Worm (Caenorhabditis elegans) whole organism, L3 larva: ENCODE results near the gene C35A5.5.

Source experiments
- R02D3.7 ChIP-seq: fragments of 150-350 bp; optimal IDR thresholded peaks from 2 replicates; lab custom pipeline; 2014; ENCODE audit warnings: missing biosample characterization, missing genetic modification characterization
- aly-2 ChIP-seq: fragments of 150-350 bp; optimal IDR thresholded peaks from 2 replicates; lab custom pipeline; 2014; ENCODE audit warnings: missing biosample characterization, missing genetic modification characterization
- ama-1 ChIP-seq: fragments of 150-350 bp; optimal IDR thresholded peaks from 2 replicates; lab custom pipeline; 2018
- ceh-16 ChIP-seq: sonication (generic microtip); optimal IDR thresholded peaks from 2 replicates; lab custom pipeline; 2017; ENCODE audit warnings: missing biosample characterization, missing genetic modification characterization
- ceh-28 ChIP-seq: fragments of 150-350 bp; optimal IDR thresholded peaks from 2 replicates; lab custom pipeline; 2014; ENCODE audit warnings: missing biosample characterization, missing genetic modification reagents, missing genetic modification characterization
- ceh-9 ChIP-seq: sonication (generic microtip); optimal IDR thresholded peaks from 2 replicates; lab custom pipeline; 2018; ENCODE audit warnings: missing biosample characterization, missing genetic modification characterization
- daf-12 ChIP-seq: fragments of 150-350 bp; optimal IDR thresholded peaks from 2 replicates; lab custom pipeline; 2014; ENCODE audit warnings: missing biosample characterization, missing genetic modification reagents, missing genetic modification characterization
- egl-27 ChIP-seq: sonication (generic microtip); optimal IDR thresholded peaks from 4 replicates; lab custom pipeline; 2017; ENCODE audit warnings: missing biosample characterization, missing genetic modification reagents, missing genetic modification characterization
- egl-5 ChIP-seq: fragments of 150-350 bp; optimal IDR thresholded peaks from 2 replicates; lab custom pipeline; 2017; ENCODE audit warnings: missing biosample characterization, missing genetic modification reagents, missing genetic modification characterization, inconsistent platforms
- elt-1 ChIP-seq: fragments of 150-350 bp; optimal IDR thresholded peaks from 2 replicates; lab custom pipeline; 2014; ENCODE audit warnings: missing biosample characterization, missing genetic modification characterization
- elt-2 ChIP-seq: sonication (generic microtip); optimal IDR thresholded peaks from 2 replicates; lab custom pipeline; 2016; ENCODE audit warnings: missing genetic modification reagents, mild to moderate bottlenecking, missing genetic modification characterization, missing compliant biosample characterization
- elt-3 ChIP-seq, 3 experiments: fragments of 150-350 bp in 1 of 3; sonication (generic microtip) in 2 of 3; optimal IDR thresholded peaks; 2 replicates in 2 of 3; 4 replicates in 1 of 3; lab custom pipeline; 2014 to 2017; ENCODE audit warnings: missing biosample characterization in 3 of 3, missing genetic modification characterization in 3 of 3
- eor-1 ChIP-seq, 2 experiments: fragments of 150-350 bp; optimal IDR thresholded peaks; 2 replicates each; lab custom pipeline; 2014 to 2018; ENCODE audit warnings: missing biosample characterization in 2 of 2, missing genetic modification characterization in 2 of 2
- fkh-10 ChIP-seq: sonication (generic microtip); optimal IDR thresholded peaks from 2 replicates; lab custom pipeline; 2017; ENCODE audit warnings: missing biosample characterization, missing genetic modification reagents, missing genetic modification characterization
- fkh-2 ChIP-seq: fragments of 150-350 bp; optimal IDR thresholded peaks from 2 replicates; lab custom pipeline; 2014; ENCODE audit warnings: missing biosample characterization, missing genetic modification reagents, missing genetic modification characterization
- fos-1 ChIP-seq: fragments of 150-350 bp; optimal IDR thresholded peaks from 2 replicates; lab custom pipeline; 2014; ENCODE audit warnings: missing biosample characterization, missing genetic modification characterization
- jun-1 ChIP-seq: fragments of 150-350 bp; optimal IDR thresholded peaks from 2 replicates; lab custom pipeline; 2014; ENCODE audit warnings: missing biosample characterization, missing genetic modification reagents, missing genetic modification characterization
- lin-15B ChIP-seq: fragments of 150-350 bp; optimal IDR thresholded peaks from 2 replicates; lab custom pipeline; 2014; ENCODE audit warnings: missing biosample characterization, missing genetic modification characterization
- lin-39 ChIP-seq: fragments of 150-350 bp; optimal IDR thresholded peaks from 2 replicates; lab custom pipeline; 2018; ENCODE audit warnings: missing biosample characterization, missing genetic modification reagents, missing genetic modification characterization
- lsy-12 ChIP-seq: sonication (generic microtip); optimal IDR thresholded peaks from 2 replicates; lab custom pipeline; 2016; ENCODE audit warnings: mild to moderate bottlenecking, missing genetic modification characterization, missing compliant biosample characterization
- mdl-1 ChIP-seq: fragments of 150-350 bp; optimal IDR thresholded peaks from 2 replicates; lab custom pipeline; 2014; ENCODE audit warnings: missing biosample characterization, missing genetic modification characterization
- mml-1 ChIP-seq: fragments of 150-350 bp; sonication (generic microtip); optimal IDR thresholded peaks from 3 replicates; lab custom pipeline; 2014; ENCODE audit warnings: missing biosample characterization, missing genetic modification characterization
- nfya-1 ChIP-seq: sonication (generic microtip); optimal IDR thresholded peaks from 2 replicates; lab custom pipeline; 2017; ENCODE audit warnings: missing genetic modification characterization, mild to moderate bottlenecking, missing compliant biosample characterization, antibody characterized with exemption, moderate library complexity; ENCODE audit not compliant: insufficient read depth
- nhr-12 ChIP-seq: fragments of 150-350 bp; optimal IDR thresholded peaks from 2 replicates; lab custom pipeline; 2014; ENCODE audit warnings: missing biosample characterization, missing genetic modification characterization
- nhr-23 ChIP-seq: fragments of 150-350 bp; optimal IDR thresholded peaks from 2 replicates; lab custom pipeline; 2014; ENCODE audit warnings: missing biosample characterization, missing genetic modification reagents, missing genetic modification characterization
- nhr-237 ChIP-seq: fragments of 150-350 bp; optimal IDR thresholded peaks from 2 replicates; lab custom pipeline; 2014; ENCODE audit warnings: missing biosample characterization, missing genetic modification characterization
- nhr-25 ChIP-seq: sonication (generic microtip); optimal IDR thresholded peaks from 2 replicates; lab custom pipeline; 2017; ENCODE audit warnings: missing biosample characterization, missing genetic modification characterization
- nhr-28 ChIP-seq: fragments of 150-350 bp; optimal IDR thresholded peaks from 2 replicates; lab custom pipeline; 2014; ENCODE audit warnings: missing biosample characterization, missing genetic modification characterization
- nhr-43 ChIP-seq: sonication (generic microtip); optimal IDR thresholded peaks from 2 replicates; lab custom pipeline; 2016; ENCODE audit warnings: mild to moderate bottlenecking, missing genetic modification characterization, missing compliant biosample characterization; ENCODE audit not compliant: poor library complexity, severe bottlenecking
- nhr-67 ChIP-seq: fragments of 150-350 bp; optimal IDR thresholded peaks from 2 replicates; lab custom pipeline; 2014; ENCODE audit warnings: missing biosample characterization, missing genetic modification characterization
- nhr-76 ChIP-seq: fragments of 150-350 bp; sonication (generic microtip); optimal IDR thresholded peaks from 5 replicates; lab custom pipeline; 2014; ENCODE audit warnings: missing biosample characterization, missing genetic modification characterization
- nhr-77 ChIP-seq: fragments of 150-350 bp; optimal IDR thresholded peaks from 2 replicates; lab custom pipeline; 2014; ENCODE audit warnings: missing biosample characterization, missing genetic modification characterization
- pha-4 ChIP-seq: fragments of 150-350 bp; optimal IDR thresholded peaks from 2 replicates; lab custom pipeline; 2014; ENCODE audit warnings: missing biosample characterization, missing genetic modification reagents, missing genetic modification characterization
- sea-2 ChIP-seq: fragments of 150-350 bp; sonication (generic microtip); optimal IDR thresholded peaks from 4 replicates; lab custom pipeline; 2014; ENCODE audit warnings: missing biosample characterization, missing genetic modification reagents, missing genetic modification characterization
- skn-1 ChIP-seq: fragments of 150-350 bp; optimal IDR thresholded peaks from 2 replicates; lab custom pipeline; 2014; ENCODE audit warnings: missing biosample characterization, missing genetic modification characterization
- snpc-4 ChIP-seq: fragments of 150-350 bp; optimal IDR thresholded peaks from 2 replicates; lab custom pipeline; 2014; ENCODE audit warnings: missing biosample characterization, missing genetic modification characterization
- tbx-2 ChIP-seq: sonication (generic microtip); optimal IDR thresholded peaks from 2 replicates; lab custom pipeline; 2016; ENCODE audit warnings: mild to moderate bottlenecking, missing genetic modification characterization, missing compliant biosample characterization
- unc-39 ChIP-seq: sonication (generic microtip); optimal IDR thresholded peaks from 4 replicates; lab custom pipeline; 2017; ENCODE audit warnings: missing biosample characterization, missing genetic modification characterization
- unc-62 ChIP-seq: fragments of 150-350 bp; sonication (generic microtip); optimal IDR thresholded peaks from 4 replicates; lab custom pipeline; 2014; ENCODE audit warnings: missing biosample characterization, missing genetic modification reagents, missing genetic modification characterization
- zag-1 ChIP-seq: fragments of 150-350 bp; optimal IDR thresholded peaks from 2 replicates; lab custom pipeline; 2014; ENCODE audit warnings: missing biosample characterization, missing genetic modification characterization
- ztf-11 ChIP-seq: fragments of 150-350 bp; optimal IDR thresholded peaks from 2 replicates; lab custom pipeline; 2014; ENCODE audit warnings: missing biosample characterization, missing genetic modification characterization
- ztf-4 ChIP-seq: fragments of 150-350 bp; optimal IDR thresholded peaks from 2 replicates; lab custom pipeline; 2014; ENCODE audit warnings: missing biosample characterization, missing genetic modification characterization

Gene C35A5.5

DNA sequence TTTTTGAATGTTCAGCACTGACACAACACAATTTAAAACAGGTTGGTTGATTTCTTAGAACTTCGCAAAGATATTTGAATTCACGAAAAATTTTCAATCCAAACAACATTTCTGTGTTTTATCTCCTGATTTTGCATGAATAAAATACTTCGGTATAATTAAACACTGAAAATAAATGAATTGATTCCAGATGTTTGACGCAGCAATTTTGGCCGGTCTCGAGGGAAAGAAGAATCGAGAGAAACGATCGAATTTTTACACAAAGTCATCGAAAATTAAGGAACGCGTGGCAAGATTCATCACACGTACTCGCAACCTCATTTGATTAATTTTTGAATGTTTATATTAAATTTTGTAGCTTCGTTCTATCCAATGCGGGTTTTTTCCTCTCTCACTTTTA, 41.5 kb upstream of the C35A5.5 start:
- TF ChIP-seq ztf-11 (tag; lab: Kevin White, UChicago) (no peak), nhr-76 (tag; lab: Kevin White, UChicago) (no peak), mml-1 (tag; lab: Kevin White, UChicago) (no peak), nhr-23 (tag; lab: Kevin White, UChicago) (no peak), fkh-10 (GFP tag; lab: Kevin White, UChicago) (no peak), nhr-77 (tag; lab: Kevin White, UChicago) (no peak), aly-2 (tag; lab: Kevin White, UChicago) (no peak), lin-39 (tag; lab: Kevin White, UChicago) (no peak), jun-1 (tag; lab: Kevin White, UChicago) (no peak), fkh-2 (tag; lab: Kevin White, UChicago) (no peak), mdl-1 (tag; lab: Kevin White, UChicago) (no peak)

DNA sequence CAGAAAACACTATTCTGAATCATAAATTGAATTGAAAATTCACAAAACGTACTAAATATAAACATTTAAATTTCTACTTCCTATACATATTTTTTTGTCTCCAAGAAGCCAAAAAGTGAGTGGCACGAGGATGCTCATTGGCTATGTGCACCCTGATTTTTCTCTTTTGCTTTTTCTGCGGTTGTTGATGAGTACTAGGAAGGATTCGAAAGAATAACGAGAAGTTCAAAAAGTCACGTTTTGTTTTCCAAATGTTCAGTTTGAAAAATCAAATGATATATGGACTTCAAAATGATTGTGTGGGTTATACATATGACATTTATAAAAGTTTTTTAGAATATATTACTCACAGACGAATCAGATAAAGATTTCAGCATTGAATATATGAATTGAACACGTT, 40.9 kb upstream of the C35A5.5 start:
- TF ChIP-seq aly-2 (tag; lab: Kevin White, UChicago): no peak
- peak; percentile 26 for TF ChIP-seq lin-39 (tag; lab: Kevin White, UChicago)
- peak; percentile 14 for TF ChIP-seq nhr-43
- no peak for TF ChIP-seq ztf-11 (tag; lab: Kevin White, UChicago)
- TF ChIP-seq lin-15B (tag; lab: Kevin White, UChicago): no peak
- peak; percentile 39 for TF ChIP-seq nfya-1
- TF ChIP-seq nhr-237 (tag; lab: Kevin White, UChicago): no peak
- no peak for TF ChIP-seq fkh-2 (tag; lab: Kevin White, UChicago)
- no peak for TF ChIP-seq nhr-28 (tag; lab: Kevin White, UChicago)
- peak; percentile 1 for TF ChIP-seq ama-1 (lab: Kevin White, UChicago)
- no peak for TF ChIP-seq ceh-9 (tag; lab: Kevin White, UChicago)

DNA sequence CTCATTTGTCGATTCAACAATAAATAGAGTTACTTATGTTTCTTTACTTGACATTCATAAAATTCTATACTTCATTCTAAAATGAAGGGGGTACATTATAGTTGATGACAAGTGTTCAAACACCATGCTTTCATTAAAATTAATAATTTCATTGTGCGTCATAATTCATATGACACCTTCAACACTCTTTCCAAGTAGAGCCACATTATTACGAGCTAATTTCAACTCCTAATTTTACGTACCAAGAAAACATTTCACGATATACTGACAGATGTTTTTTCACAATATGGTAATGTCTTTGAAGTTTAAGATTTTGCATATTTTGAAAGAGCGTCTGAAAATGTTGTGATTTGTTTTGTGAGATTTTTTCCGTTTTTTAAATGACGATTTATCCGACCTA, 40.2 kb upstream of the C35A5.5 start:
- no peak for TF ChIP-seq mml-1 (tag; lab: Kevin White, UChicago)
- no peak for TF ChIP-seq tbx-2 (tag; lab: Kevin White, UChicago)
- TF ChIP-seq fkh-10 (GFP tag; lab: Kevin White, UChicago): no peak
- TF ChIP-seq nhr-28 (tag; lab: Kevin White, UChicago): no peak
- no peak for TF ChIP-seq unc-62
- no peak for TF ChIP-seq lin-39 (tag; lab: Kevin White, UChicago)
- no peak for TF ChIP-seq ztf-11 (tag; lab: Kevin White, UChicago)
- no peak for TF ChIP-seq egl-27 (tag; lab: Kevin White, UChicago)
- no peak for TF ChIP-seq zag-1 (tag; lab: Kevin White, UChicago)
- TF ChIP-seq mdl-1 (tag; lab: Kevin White, UChicago): no peak
- TF ChIP-seq nhr-67: no peak
- no peak for TF ChIP-seq snpc-4 (tag; lab: Kevin White, UChicago)
- no peak for TF ChIP-seq nhr-237 (tag; lab: Kevin White, UChicago)
- TF ChIP-seq elt-2 (tag; lab: Kevin White, UChicago): no peak
- no peak for TF ChIP-seq fkh-2 (tag; lab: Kevin White, UChicago)
- TF ChIP-seq lsy-12 (tag; lab: Kevin White, UChicago): no peak
- no peak for TF ChIP-seq ztf-4 (tag; lab: Kevin White, UChicago)
- no peak for TF ChIP-seq R02D3.7 (tag; lab: Kevin White, UChicago)
- no peak for TF ChIP-seq nhr-12

DNA sequence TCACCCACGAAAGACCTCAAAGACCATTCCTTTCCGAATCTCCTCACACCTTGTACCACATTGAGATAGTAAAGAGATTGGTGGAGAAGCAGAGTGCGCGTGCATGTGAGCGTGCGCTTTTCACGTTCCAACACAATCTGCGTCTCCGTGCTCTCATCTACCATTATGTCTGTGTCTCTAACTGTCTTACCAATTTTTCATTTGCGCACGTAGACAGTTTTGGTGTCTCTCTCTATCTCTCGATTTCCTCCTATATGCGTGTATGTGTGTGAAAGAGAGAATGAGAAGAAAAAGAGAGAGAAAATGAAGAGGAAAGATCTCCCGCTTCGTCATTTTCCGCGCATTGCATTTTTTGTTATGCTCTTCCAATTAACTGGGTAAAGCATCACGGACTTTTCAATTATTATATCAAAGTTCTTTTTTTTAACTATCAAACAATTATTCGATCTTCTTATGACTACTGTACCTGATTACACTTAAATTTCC, 39.0 kb upstream of the C35A5.5 start:
- TF ChIP-seq elt-2 (tag; lab: Kevin White, UChicago) (peak; percentile 85), fkh-10 (GFP tag; lab: Kevin White, UChicago) (peak; percentile 89), lin-15B (tag; lab: Kevin White, UChicago) (peak; percentile 73), fos-1 (tag; lab: Kevin White, UChicago) (peak; percentile 79), ceh-28 (tag; lab: Kevin White, UChicago) (peak; percentile 87), ztf-4 (tag; lab: Kevin White, UChicago) (peak; percentile 84), nhr-25 (peak; percentile 99), sea-2 (no peak), snpc-4 (tag; lab: Kevin White, UChicago) (peak; percentile 70), nfya-1 (peak; percentile 95), nhr-12 (no peak), aly-2 (tag; lab: Kevin White, UChicago) (no peak), skn-1 (tag; lab: Kevin White, UChicago) (peak; percentile 44), unc-39 (tag; lab: Kevin White, UChicago) (no peak), eor-1 (tag; optimal IDR thresholded peaks at IDR 0.05; lab: Kevin White, UChicago) (no peak), pha-4 (tag; lab: Kevin White, UChicago) (peak; percentile 99), egl-5 (tag; lab: Kevin White, UChicago) (peak; percentile 85), ceh-9 (tag; lab: Kevin White, UChicago) (no peak), daf-12 (tag; lab: Kevin White, UChicago) (peak; percentile 22), elt-3 (tag; optimal IDR thresholded peaks at IDR 0.05; lab: Kevin White, UChicago) (peak in 2 of 3 experiments; percentile 80 to 91), nhr-237 (tag; lab: Kevin White, UChicago) (no peak), mml-1 (tag; lab: Kevin White, UChicago) (peak; percentile 72), ceh-16 (tag; lab: Kevin White, UChicago) (peak; percentile 28), R02D3.7 (tag; lab: Kevin White, UChicago) (peak; percentile 78), nhr-76 (tag; lab: Kevin White, UChicago) (peak; percentile 65), egl-27 (tag; lab: Kevin White, UChicago) (peak; percentile 84), fkh-2 (tag; lab: Kevin White, UChicago) (no peak), elt-1 (peak; percentile 50), nhr-67 (no peak), ztf-11 (tag; lab: Kevin White, UChicago) (no peak), tbx-2 (tag; lab: Kevin White, UChicago) (peak; percentile 81), lsy-12 (tag; lab: Kevin White, UChicago) (peak; percentile 91), mdl-1 (tag; lab: Kevin White, UChicago) (peak; percentile 98), nhr-23 (tag; lab: Kevin White, UChicago) (peak; percentile 96)
